Worm (Caenorhabditis elegans) whole organism, L4 larva: ENCODE data around the gene C28C12.11.

Experiments
- D1046.2 ChIP-seq: fragments of 200-800 bp; sonication (Bioruptor generic); IDR thresholded peaks from 2 replicates; pipeline ENCODE4 v1.3.6; 2022; ENCODE audit warnings: missing genetic modification characterization, missing compliant biosample characterization
- T20F7.1 ChIP-seq: fragments of 200-800 bp; sonication (Bioruptor generic); optimal IDR thresholded peaks from 2 replicates; lab custom pipeline; 2018; ENCODE audit warnings: mild to moderate bottlenecking, missing genetic modification characterization, missing compliant biosample characterization
- T26A8.4 ChIP-seq: fragments of 200-800 bp; sonication (Bioruptor generic); IDR thresholded peaks from 2 replicates; pipeline ENCODE4 v1.3.6; 2022; ENCODE audit warnings: missing genetic modification characterization, missing compliant biosample characterization
- Y48G9A.11 ChIP-seq: fragments of 200-800 bp; sonication (Bioruptor generic); IDR thresholded peaks from 2 replicates; pipeline ENCODE4 v1.3.6; 2022; ENCODE audit warnings: missing genetic modification reagents, missing genetic modification characterization, missing compliant biosample characterization
- aha-1 ChIP-seq: fragments of 150-350 bp; peaks from one replicate; lab custom pipeline; 2014; ENCODE audit warnings: missing biosample characterization, missing genetic modification characterization
- ceh-28 ChIP-seq: fragments of 150-350 bp; optimal IDR thresholded peaks from 2 replicates; lab custom pipeline; 2014; ENCODE audit warnings: missing biosample characterization, missing genetic modification reagents, missing genetic modification characterization
- ceh-44 ChIP-seq: fragments of 200-800 bp; sonication (Bioruptor generic); IDR thresholded peaks from 2 replicates; pipeline ENCODE4 v1.3.6; 2022; ENCODE audit warnings: missing genetic modification reagents, missing genetic modification characterization, missing compliant biosample characterization
- ceh-62 ChIP-seq: sonication (generic microtip); optimal IDR thresholded peaks from 2 replicates; lab custom pipeline; 2017; ENCODE audit warnings: missing biosample characterization, missing genetic modification characterization
- ceh-82 ChIP-seq: sonication (generic microtip); optimal IDR thresholded peaks from 2 replicates; lab custom pipeline; 2017; ENCODE audit warnings: missing biosample characterization, missing genetic modification characterization
- ces-1 ChIP-seq: fragments of 150-350 bp; sonication (generic microtip); optimal IDR thresholded peaks from 4 replicates; lab custom pipeline; 2014; ENCODE audit warnings: missing biosample characterization, missing genetic modification reagents, missing genetic modification characterization
- cey-2 ChIP-seq: sonication (generic microtip); optimal IDR thresholded peaks from 3 replicates; lab custom pipeline; 2017; ENCODE audit warnings: missing genetic modification characterization, mild to moderate bottlenecking, missing compliant biosample characterization, antibody characterized with exemption, borderline replicate concordance; ENCODE audit not compliant: insufficient read depth
- daf-16 ChIP-seq, 3 experiments: sonication (generic microtip); optimal IDR thresholded peaks; 2 replicates each; lab custom pipeline; 2016 to 2017; ENCODE audit warnings: missing genetic modification characterization in 3 of 3, missing genetic modification reagents in 3 of 3, mild to moderate bottlenecking in 2 of 3, missing compliant biosample characterization in 2 of 3, missing biosample characterization in 1 of 3, moderate library complexity in 1 of 3
- daf-19 ChIP-seq: fragments of 200-800 bp; sonication (Bioruptor generic); conservative IDR thresholded peaks from 2 replicates; pipeline ENCODE4 v1.3.6; 2022; ENCODE audit warnings: missing genetic modification characterization, missing compliant biosample characterization
- dmd-9 ChIP-seq: fragments of 200-800 bp; sonication (Bioruptor generic); IDR thresholded peaks from 2 replicates; pipeline ENCODE4 v1.3.6; 2022; ENCODE audit warnings: missing genetic modification reagents, missing genetic modification characterization, missing compliant biosample characterization
- dpl-1 ChIP-seq: fragments of 150-350 bp; optimal IDR thresholded peaks from 2 replicates; lab custom pipeline; 2014; ENCODE audit warnings: missing biosample characterization, missing genetic modification reagents, missing genetic modification characterization
- dve-1 ChIP-seq: sonication (generic microtip); optimal IDR thresholded peaks from 2 replicates; lab custom pipeline; 2017; ENCODE audit warnings: antibody characterized with exemption, mild to moderate bottlenecking, missing genetic modification characterization, missing compliant biosample characterization; ENCODE audit not compliant: insufficient read depth
- fkh-10 ChIP-seq: fragments of 150-350 bp; optimal IDR thresholded peaks from 2 replicates; lab custom pipeline; 2014; ENCODE audit warnings: missing biosample characterization, missing genetic modification reagents, missing genetic modification characterization
- fos-1 ChIP-seq: fragments of 150-350 bp; optimal IDR thresholded peaks from 2 replicates; lab custom pipeline; 2014; ENCODE audit warnings: missing biosample characterization, missing genetic modification characterization
- gei-8 ChIP-seq: fragments of 200-800 bp; sonication (Bioruptor generic); optimal IDR thresholded peaks from 2 replicates; lab custom pipeline; 2018; ENCODE audit warnings: mild to moderate bottlenecking, missing genetic modification characterization, missing compliant biosample characterization
- hlh-30 ChIP-seq: sonication (generic microtip); optimal IDR thresholded peaks from 2 replicates; lab custom pipeline; 2017; ENCODE audit warnings: antibody characterized with exemption, mild to moderate bottlenecking, missing genetic modification characterization, missing compliant biosample characterization; ENCODE audit not compliant: insufficient read depth
- hmg-1.1 ChIP-seq: fragments of 200-800 bp; sonication (Bioruptor generic); IDR thresholded peaks from 2 replicates; pipeline ENCODE4 v1.3.6; 2022; ENCODE audit warnings: missing genetic modification reagents, missing genetic modification characterization, missing compliant biosample characterization
- lin-38 ChIP-seq: fragments of 200-800 bp; sonication (Bioruptor generic); IDR thresholded peaks from 2 replicates; pipeline ENCODE4 v1.3.6; 2022; ENCODE audit warnings: missing genetic modification reagents, missing genetic modification characterization, missing compliant biosample characterization
- lsy-2 ChIP-seq, 2 experiments: fragments of 150-350 bp in 1 of 2; sonication (generic microtip) in 1 of 2; optimal IDR thresholded peaks; 2 replicates each; lab custom pipeline; 2014 to 2017; ENCODE audit warnings: missing biosample characterization in 2 of 2, missing genetic modification characterization in 2 of 2
- mep-1 ChIP-seq: fragments of 150-350 bp; sonication (generic microtip); optimal IDR thresholded peaks from 3 replicates; lab custom pipeline; 2014; ENCODE audit warnings: missing biosample characterization, missing genetic modification characterization
- mxl-2 ChIP-seq: fragments of 200-800 bp; sonication (Bioruptor generic); conservative IDR thresholded peaks from 2 replicates; pipeline ENCODE4 v1.3.6; 2022; ENCODE audit warnings: missing genetic modification reagents, missing genetic modification characterization, missing compliant biosample characterization
- nhr-111 ChIP-seq: fragments of 200-800 bp; sonication (Bioruptor generic); optimal IDR thresholded peaks from 2 replicates; lab custom pipeline; 2018; ENCODE audit warnings: mild to moderate bottlenecking, missing genetic modification characterization, missing compliant biosample characterization
- nhr-25 ChIP-seq: sonication (generic microtip); optimal IDR thresholded peaks from 2 replicates; lab custom pipeline; 2017; ENCODE audit warnings: missing genetic modification characterization, mild to moderate bottlenecking, missing compliant biosample characterization, antibody characterized with exemption, moderate library complexity, borderline replicate concordance; ENCODE audit not compliant: insufficient read depth
- nhr-41 ChIP-seq: fragments of 200-800 bp; sonication (Bioruptor generic); IDR thresholded peaks from 2 replicates; pipeline ENCODE4 v1.3.6; 2022; ENCODE audit warnings: missing genetic modification reagents, missing genetic modification characterization, missing compliant biosample characterization
- nhr-48 ChIP-seq: sonication (generic microtip); optimal IDR thresholded peaks from 2 replicates; lab custom pipeline; 2016; ENCODE audit warnings: mild to moderate bottlenecking, missing genetic modification characterization, missing compliant biosample characterization
- pha-4 ChIP-seq, 2 experiments: fragments of 150-350 bp in 1 of 2; fragments of 200-800 bp in 1 of 2; sonication (Bioruptor generic) in 1 of 2; IDR thresholded peaks in 1 of 2; optimal IDR thresholded peaks in 1 of 2; 2 replicates each; pipeline versions ENCODE4 v1.3.6 to Lab custom; 2014 to 2022; ENCODE audit warnings: missing genetic modification characterization in 2 of 2, missing genetic modification reagents in 2 of 2, missing biosample characterization in 1 of 2, missing compliant biosample characterization in 1 of 2
- saeg-2 ChIP-seq: fragments of 200-800 bp; sonication (Bioruptor generic); IDR thresholded peaks from 2 replicates; pipeline ENCODE4 v1.3.6; 2022; ENCODE audit warnings: missing genetic modification reagents, missing genetic modification characterization, missing compliant biosample characterization
- sdz-12 ChIP-seq: fragments of 200-800 bp; sonication (Bioruptor generic); optimal IDR thresholded peaks from 2 replicates; lab custom pipeline; 2018; ENCODE audit warnings: mild to moderate bottlenecking, missing genetic modification characterization, missing compliant biosample characterization
- snpc-1.2 ChIP-seq: fragments of 200-800 bp; sonication (Bioruptor generic); IDR thresholded peaks from 2 replicates; pipeline ENCODE4 v1.3.6; 2022; ENCODE audit warnings: missing genetic modification reagents, missing genetic modification characterization, missing compliant biosample characterization
- tag-97 ChIP-seq: fragments of 200-800 bp; sonication (Bioruptor generic); IDR thresholded peaks from 2 replicates; pipeline ENCODE4 v1.3.6; 2022; ENCODE audit warnings: missing genetic modification characterization, missing compliant biosample characterization
- unc-130 ChIP-seq: sonication (generic microtip); optimal IDR thresholded peaks from 2 replicates; lab custom pipeline; 2016; ENCODE audit warnings: missing genetic modification reagents, missing genetic modification characterization, missing compliant biosample characterization
- unc-39 ChIP-seq: sonication (generic microtip); optimal IDR thresholded peaks from 2 replicates; lab custom pipeline; 2017; ENCODE audit warnings: missing biosample characterization, missing genetic modification characterization

C28C12.11 gene

DNA sequence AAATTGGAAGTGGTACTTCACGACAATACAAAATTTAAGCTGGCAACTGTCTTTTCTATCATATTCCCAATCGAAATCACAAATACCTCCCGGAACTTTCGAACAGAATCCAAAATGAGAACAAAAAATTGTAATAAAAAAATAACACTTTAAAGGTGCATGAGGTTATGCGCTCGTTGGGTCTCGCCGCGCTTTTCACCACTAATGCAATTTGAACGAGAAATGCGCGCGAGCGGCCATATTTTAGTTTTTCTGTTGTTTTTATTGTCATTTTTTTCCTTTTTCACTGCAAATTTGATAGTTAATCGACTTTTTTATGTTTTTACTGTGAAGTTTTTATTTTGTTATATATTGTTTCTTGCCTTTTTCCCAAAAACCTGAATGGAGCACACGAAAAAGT lies 37.2 kb downstream of the C28C12.11 start, which contains the start of gene mes-6:
Gene mes-6, plus strand, starts transcription at position 229 of the 400 bp plus-strand sequence.
- TF ChIP-seq ceh-28 (tag; lab: Kevin White, UChicago) (no peak), hmg-1.1 (0 out of 2 replicates have a peak, but pooled peaks have one; percentile 12), sdz-12 (GFP tag; lab: Kevin White, UChicago) (no peak), fkh-10 (GFP tag; lab: Kevin White, UChicago) (peak; percentile 20), dpl-1 (GFP tag; lab: Kevin White, UChicago) (peak; percentile 84), T20F7.1 (GFP tag; lab: Kevin White, UChicago) (no peak), daf-16 (GFP tag; optimal IDR thresholded peaks at IDR 0.05; lab: Kevin White, UChicago) (no peak), daf-16 (tag; optimal IDR thresholded peaks at IDR 0.05; lab: Kevin White, UChicago) (peak; percentile 29), snpc-1.2 (no peak), nhr-41 (GFP tag; lab: Robert Waterston, UW) (no peak), lsy-2 (tag; optimal IDR thresholded peaks at IDR 0.05; lab: Kevin White, UChicago) (peak in 1 of 2 experiments; percentile 78), aha-1 (tag; lab: Kevin White, UChicago) (peak; percentile 20), lin-38 (GFP tag; lab: Robert Waterston, UW) (peak; percentile 44), ces-1 (GFP tag; lab: Kevin White, UChicago) (peak; percentile 58), unc-130 (GFP tag; lab: Kevin White, UChicago) (peak; percentile 39), mep-1 (tag; lab: Kevin White, UChicago) (peak; percentile 46), dve-1 (tag; lab: Kevin White, UChicago) (peak; percentile 24), hlh-30 (tag; lab: Kevin White, UChicago) (peak; percentile 57), nhr-25 (tag; lab: Kevin White, UChicago) (no peak)

DNA sequence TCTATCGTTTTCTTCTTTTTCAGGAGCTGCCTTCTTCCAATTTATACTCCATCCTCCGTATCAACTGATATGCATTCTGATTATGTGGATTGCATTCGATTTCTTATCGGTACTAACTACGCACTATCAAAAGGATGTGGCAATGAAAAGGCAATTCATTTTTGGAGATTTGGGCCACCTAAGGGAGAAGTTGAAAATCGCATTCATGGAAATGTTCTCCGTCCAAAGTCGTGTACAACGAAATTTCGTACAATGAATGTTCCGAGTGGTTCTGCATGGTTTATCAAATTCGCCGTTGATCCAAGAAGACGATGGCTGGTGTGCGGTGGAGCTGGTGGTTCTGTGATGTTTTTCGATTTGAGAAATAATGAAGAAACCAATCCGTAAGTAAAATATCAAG lies 38.8 kb downstream of the C28C12.11 start, which contains the start of gene C09G4.4:
Gene C09G4.4, plus strand, starts transcription at position 301 of the 400 bp plus-strand sequence.
- TF ChIP-seq T26A8.4 (GFP tag; lab: Robert Waterston, UW) = no peak
- no peak for TF ChIP-seq nhr-111
- no peak for TF ChIP-seq D1046.2
- no peak for TF ChIP-seq saeg-2
- TF ChIP-seq fos-1 (tag; lab: Kevin White, UChicago) = no peak
- no peak for TF ChIP-seq daf-19 (GFP tag; lab: Robert Waterston, UW)
- no peak for TF ChIP-seq nhr-48 (tag; lab: Kevin White, UChicago)
- TF ChIP-seq cey-2 (tag; lab: Kevin White, UChicago) = no peak
- TF ChIP-seq gei-8 (GFP tag; lab: Kevin White, UChicago) = no peak
- TF ChIP-seq Y48G9A.11 (GFP tag; lab: Robert Waterston, UW) = no peak
- TF ChIP-seq, all 104 proteins: peak for 0

ce11 chrIV:8513619-8514018 lies 39.8 kb downstream of the C28C12.11 start, which contains the start of gene cks-1:
Gene cks-1 (plus strand): TSS chrIV:8513919.
- TF ChIP-seq pha-4 (GFP tag; IDR thresholded peaks at IDR 0.05; lab: Robert Waterston, UW) (no peak), pha-4 (tag; optimal IDR thresholded peaks at IDR 0.05; lab: Kevin White, UChicago) (no peak), unc-39 (tag; lab: Kevin White, UChicago) (no peak), tag-97 (GFP tag; lab: Robert Waterston, UW) (no peak), ceh-28 (tag; lab: Kevin White, UChicago) (no peak), lsy-2 (tag; optimal IDR thresholded peaks at IDR 0.05; lab: Kevin White, UChicago) (no peak), ceh-44 (GFP tag; lab: Robert Waterston, UW) (no peak), cey-2 (tag; lab: Kevin White, UChicago) (no peak), hmg-1.1 (no peak), ceh-62 (tag; lab: Kevin White, UChicago) (no peak), ceh-82 (tag; lab: Kevin White, UChicago) (no peak), dmd-9 (no peak), mxl-2 (GFP tag; lab: Robert Waterston, UW) (no peak)
